Worm (Caenorhabditis elegans): ENCODE data around the gene R05D8.11.

The R05D8.11 gene

DNA sequence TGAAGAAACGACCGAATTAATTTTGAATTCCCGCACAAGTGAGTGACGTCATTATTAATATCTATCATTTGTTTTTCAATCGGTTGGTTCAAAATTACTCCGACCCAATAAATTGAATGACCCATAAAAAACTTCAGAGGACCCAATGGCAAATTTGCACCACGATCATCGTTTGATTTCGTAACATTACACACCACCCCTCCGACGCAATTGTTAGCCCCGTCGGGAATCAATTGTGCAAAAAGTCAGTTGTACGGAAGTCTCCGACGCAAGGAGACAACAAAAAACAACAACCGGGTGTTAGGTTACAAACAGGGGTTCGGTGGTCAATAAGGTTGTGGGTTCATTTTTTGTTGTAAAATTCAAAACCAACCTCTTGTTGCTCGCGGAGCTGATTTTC lies 21.3 kb upstream of the R05D8.11 start (continued):
- no peak for TF ChIP-seq efl-1 (GFP tag; optimal IDR thresholded peaks at IDR 0.05)
- TF ChIP-seq hlh-12 (tag; optimal IDR thresholded peaks at IDR 0.05): no peak
- no peak for TF ChIP-seq lsl-1 (GFP tag; optimal IDR thresholded peaks at IDR 0.05)

DNA sequence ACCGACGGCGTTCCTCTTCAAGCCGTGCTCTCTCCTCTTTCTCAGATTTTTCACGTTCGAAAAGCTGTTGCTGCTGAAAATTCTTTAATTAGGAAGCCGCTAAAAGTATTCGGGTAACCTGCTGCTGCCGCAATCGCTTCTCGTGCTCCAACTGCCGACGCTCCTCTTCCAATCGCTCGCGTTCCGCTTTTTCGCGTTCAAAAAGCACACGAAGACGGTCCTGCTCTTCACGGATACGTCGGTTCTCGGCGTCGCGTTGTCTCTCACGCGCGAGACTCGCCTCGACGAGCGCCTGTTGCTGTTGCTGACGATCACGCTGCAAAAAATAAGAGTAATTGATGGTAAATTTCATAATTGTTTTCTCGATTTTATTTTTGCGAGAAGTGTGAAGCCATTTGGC lies 20.0 kb upstream of the R05D8.11 start:
- no peak for TF ChIP-seq ccch-3 (GFP tag; optimal IDR thresholded peaks at IDR 0.05)
- TF ChIP-seq egrh-3 (GFP tag; IDR thresholded peaks at IDR 0.05): peak; percentile 11; the same call in 1 of the 2 replicates
- peak; percentile 65; the same call in 1 of the 2 replicates for TF ChIP-seq zfh-2 (GFP tag; conservative IDR thresholded peaks at IDR 0.05)

DNA sequence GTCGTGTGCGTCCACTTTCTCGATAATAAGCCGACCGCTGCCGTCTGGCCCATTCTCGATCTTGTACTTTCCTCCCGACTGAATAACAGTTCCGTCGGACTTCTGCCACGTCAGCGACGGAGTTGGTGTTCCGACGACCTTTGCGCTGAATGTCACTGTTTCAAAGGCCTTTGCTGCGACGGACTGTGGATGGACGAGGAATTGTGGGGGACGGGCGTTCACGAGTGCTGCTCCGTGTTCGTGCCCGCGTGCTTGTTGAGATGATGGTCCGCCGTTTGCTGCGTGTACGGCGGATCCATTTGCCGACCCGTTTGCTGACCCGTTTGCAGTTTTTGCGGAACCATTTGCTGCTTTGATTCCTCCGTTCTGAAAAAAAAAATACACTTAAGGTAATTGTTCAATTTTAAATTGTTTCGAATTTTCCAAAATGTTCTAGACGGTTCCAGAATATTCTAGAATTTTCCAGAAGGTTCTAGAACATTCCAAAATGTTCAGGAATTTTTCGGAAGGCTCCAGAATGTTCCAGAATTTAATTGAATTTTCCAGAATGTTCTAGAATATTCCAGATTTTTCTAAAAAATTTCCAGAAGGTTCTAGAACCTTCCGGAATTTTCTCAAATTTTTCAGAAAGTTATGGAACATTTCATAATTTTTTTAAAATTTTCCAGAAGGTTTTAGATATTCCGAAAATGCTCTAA lies 18.6 kb upstream of the R05D8.11 start:
- TF ChIP-seq hsf-1 (GFP tag; IDR thresholded peaks at IDR 0.05): peak; percentile 93
- TF ChIP-seq rpc-1 (optimal IDR thresholded peaks at IDR 0.05): peak; percentile 31
- no peak for TF ChIP-seq rpc-1 (tag; optimal IDR thresholded peaks at IDR 0.05)
- 0 out of 2 replicates have a peak, but pooled peaks have one; percentile 24 for TF ChIP-seq lin-26 (GFP tag; IDR thresholded peaks at IDR 0.05)
- TF ChIP-seq zfh-2 (GFP tag; conservative IDR thresholded peaks at IDR 0.05): peak; percentile 60; the same call in 1 of the 2 replicates
- no peak for TF ChIP-seq F49E8.2 (tag; optimal IDR thresholded peaks at IDR 0.05; ENCODE audit: insufficient read depth)
- no peak for TF ChIP-seq lin-35 (GFP tag; optimal IDR thresholded peaks at IDR 0.05)

DNA sequence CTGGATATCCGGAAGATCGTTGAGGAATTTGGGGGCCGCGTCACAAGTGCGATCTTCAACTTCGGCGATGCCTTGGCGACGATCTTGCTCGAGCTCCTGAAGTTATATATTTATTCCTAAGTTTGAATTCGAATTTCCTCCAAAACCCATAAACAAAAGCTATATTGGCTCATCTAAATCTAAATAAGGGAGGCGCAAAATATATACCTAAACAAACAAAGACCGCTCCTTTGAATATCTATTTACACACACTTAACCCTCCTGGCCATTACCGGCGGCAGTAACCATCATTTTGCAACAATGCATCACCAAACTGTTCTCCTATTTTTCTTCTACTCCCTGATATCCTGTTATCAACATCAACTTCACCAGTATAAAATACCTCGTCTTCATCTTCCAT lies 15.3 kb upstream of the R05D8.11 start, which contains the start of gene F54E2.2:
Gene F54E2.2 (plus strand): TSS at position 301 of the 400 bp plus-strand sequence.
- TF ChIP-seq nhr-27 (tag; optimal IDR thresholded peaks at IDR 0.05) (no peak), T26A5.8 (tag; optimal IDR thresholded peaks at IDR 0.05) (no peak), F22D6.2 (tag; optimal IDR thresholded peaks at IDR 0.05) (no peak), T07F8.4 (tag; optimal IDR thresholded peaks at IDR 0.05) (no peak), B0019.2 (GFP tag; conservative IDR thresholded peaks at IDR 0.05) (no peak), egl-18 (GFP tag; IDR thresholded peaks at IDR 0.05) (no peak), let-526 (GFP tag; IDR thresholded peaks at IDR 0.05) (no peak), D2030.7 (GFP tag; IDR thresholded peaks at IDR 0.05) (no peak), F57C9.4 (tag; optimal IDR thresholded peaks at IDR 0.05) (no peak), C17E4.6 (GFP tag; IDR thresholded peaks at IDR 0.05) (no peak), athp-1 (tag; optimal IDR thresholded peaks at IDR 0.05) (no peak), ekl-4 (GFP tag; IDR thresholded peaks at IDR 0.05) (no peak)

DNA sequence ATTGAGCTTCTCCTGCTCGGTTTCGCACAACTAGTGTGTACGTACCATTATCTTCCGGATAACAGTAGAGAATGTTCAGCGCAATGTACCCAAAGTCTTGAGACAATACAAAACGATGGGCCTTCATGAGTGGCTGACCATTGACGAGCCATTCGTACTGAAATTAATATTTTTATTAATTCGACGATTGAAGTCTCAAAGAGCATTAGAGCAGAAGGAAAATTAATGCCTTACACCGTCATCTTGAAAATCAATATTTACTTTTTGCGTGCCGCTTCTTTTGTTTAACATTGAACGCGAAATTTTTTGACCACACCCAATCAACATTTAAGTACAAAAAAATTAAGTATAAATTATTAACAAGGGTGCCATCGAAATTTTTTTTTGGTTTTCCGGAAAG lies 12.3 kb upstream of the R05D8.11 start:
- TF ChIP-seq attf-3 (GFP tag; conservative IDR thresholded peaks at IDR 0.05) (no peak), Y79H2A.3 (GFP tag; conservative IDR thresholded peaks at IDR 0.05) (no peak), F23B12.7 (tag; optimal IDR thresholded peaks at IDR 0.05; ENCODE audit: insufficient read depth) (no peak), let-526 (GFP tag; IDR thresholded peaks at IDR 0.05) (no peak), nfya-1 (tag; optimal IDR thresholded peaks at IDR 0.05; ENCODE audit: borderline replicate concordance, insufficient read depth) (no peak), K11D2.4 (GFP tag; IDR thresholded peaks at IDR 0.05) (no peak), lin-54 (GFP tag; optimal IDR thresholded peaks at IDR 0.05) (no peak), attf-6 (GFP tag; IDR thresholded peaks at IDR 0.05) (no peak), unc-130 (GFP tag; optimal IDR thresholded peaks at IDR 0.05) (no peak), ekl-4 (GFP tag; IDR thresholded peaks at IDR 0.05) (no peak), mxl-1 (tag; optimal IDR thresholded peaks at IDR 0.05) (no peak), ceh-79 (tag; optimal IDR thresholded peaks at IDR 0.05) (no peak), madf-6 (GFP tag; IDR thresholded peaks at IDR 0.05) (no peak), T26A5.8 (tag; optimal IDR thresholded peaks at IDR 0.05) (no peak), dox-1 (GFP tag; IDR thresholded peaks at IDR 0.05) (no peak), B0336.3 (GFP tag; IDR thresholded peaks at IDR 0.05) (no peak)

All from whole organism, young adult.